Worm (Caenorhabditis elegans) whole organism, L1 larva: ENCODE measurements around the gene eri-1.

Experiments
- C04F5.9 ChIP-seq: sonication (generic microtip); optimal IDR thresholded peaks from 2 replicates; lab custom pipeline; 2016; ENCODE audit warnings: missing genetic modification characterization, missing compliant biosample characterization
- C34B4.2 ChIP-seq: sonication (generic microtip); optimal IDR thresholded peaks from 2 replicates; lab custom pipeline; 2017; ENCODE audit warnings: mild to moderate bottlenecking, missing genetic modification characterization, missing compliant biosample characterization
- Y116A8C.19 ChIP-seq: sonication (generic microtip); optimal IDR thresholded peaks from 2 replicates; lab custom pipeline; 2016; ENCODE audit warnings: missing compliant biosample characterization, missing genetic modification characterization, borderline replicate concordance
- aha-1 ChIP-seq: fragments of 150-350 bp; optimal IDR thresholded peaks from 2 replicates; lab custom pipeline; 2014; ENCODE audit warnings: missing biosample characterization, missing genetic modification characterization
- alr-1 ChIP-seq: fragments of 200-800 bp; sonication (Bioruptor generic); optimal IDR thresholded peaks from 2 replicates; lab custom pipeline; 2018; ENCODE audit warnings: borderline replicate concordance, mild to moderate bottlenecking, missing genetic modification characterization, missing compliant biosample characterization
- aly-2 ChIP-seq: fragments of 150-350 bp; optimal IDR thresholded peaks from 2 replicates; lab custom pipeline; 2014; ENCODE audit warnings: missing biosample characterization, missing genetic modification characterization
- ama-1 ChIP-seq: fragments of 150-350 bp; optimal IDR thresholded peaks from 2 replicates; lab custom pipeline; 2014
- ceh-63 ChIP-seq: fragments of 200-800 bp; sonication (Bioruptor generic); optimal IDR thresholded peaks from 2 replicates; lab custom pipeline; 2018; ENCODE audit warnings: mild to moderate bottlenecking, missing genetic modification characterization, missing compliant biosample characterization
- ceh-8 ChIP-seq: fragments of 200-800 bp; sonication (Bioruptor generic); optimal IDR thresholded peaks from 2 replicates; lab custom pipeline; 2018; ENCODE audit warnings: mild to moderate bottlenecking, missing genetic modification characterization, moderate library complexity, missing compliant biosample characterization
- ces-1 ChIP-seq: fragments of 150-350 bp; optimal IDR thresholded peaks from 2 replicates; lab custom pipeline; 2014; ENCODE audit warnings: missing biosample characterization, missing genetic modification reagents, missing genetic modification characterization
- dpl-1 ChIP-seq, 3 experiments: fragments of 150-350 bp in 2 of 3; sonication (generic microtip) in 1 of 3; optimal IDR thresholded peaks; 2 replicates each; lab custom pipeline; 2014 to 2017; ENCODE audit warnings: missing biosample characterization in 3 of 3, missing genetic modification characterization in 3 of 3, missing genetic modification reagents in 3 of 3
- dsc-1 ChIP-seq: sonication (generic microtip); optimal IDR thresholded peaks from 2 replicates; lab custom pipeline; 2016; ENCODE audit warnings: mild to moderate bottlenecking, missing genetic modification characterization, missing compliant biosample characterization
- efl-1 ChIP-seq, 4 experiments: fragments of 150-350 bp; optimal IDR thresholded peaks in 3 of 4; peaks in 1 of 4; 1 replicate in 1 of 4; 2 replicates in 3 of 4; lab custom pipeline; 2014; ENCODE audit warnings: missing biosample characterization in 2 of 4, missing genetic modification characterization in 2 of 4, missing genetic modification reagents in 2 of 4
- egl-27 ChIP-seq, 2 experiments: fragments of 150-350 bp in 1 of 2; sonication (generic microtip); optimal IDR thresholded peaks; 3 replicates each; lab custom pipeline; 2017 to 2018; ENCODE audit warnings: missing biosample characterization in 2 of 2, missing genetic modification characterization in 2 of 2, missing genetic modification reagents in 2 of 2
- elt-2 ChIP-seq: sonication (generic microtip); optimal IDR thresholded peaks from 2 replicates; lab custom pipeline; 2016; ENCODE audit warnings: missing genetic modification characterization, mild to moderate bottlenecking, inconsistent platforms, missing compliant biosample characterization, missing genetic modification reagents
- elt-3 ChIP-seq, 6 experiments: fragments of 150-350 bp in 1 of 6; sonication (generic microtip); optimal IDR thresholded peaks; 2 replicates each; lab custom pipeline; 2017 to 2018; ENCODE audit warnings: missing biosample characterization in 6 of 6, missing genetic modification characterization in 6 of 6, inconsistent platforms in 1 of 6
- ets-5 ChIP-seq: fragments of 200-800 bp; sonication (Bioruptor generic); IDR thresholded peaks from 2 replicates; pipeline ENCODE4 v1.3.6; 2022; ENCODE audit warnings: missing genetic modification characterization, missing compliant biosample characterization
- fkh-10 ChIP-seq: sonication (generic microtip); optimal IDR thresholded peaks from 2 replicates; lab custom pipeline; 2017; ENCODE audit warnings: missing biosample characterization, missing genetic modification reagents, missing genetic modification characterization
- fos-1 ChIP-seq: fragments of 150-350 bp; optimal IDR thresholded peaks from 2 replicates; lab custom pipeline; 2014; ENCODE audit warnings: missing biosample characterization, missing genetic modification characterization
- grh-1 ChIP-seq: fragments of 200-800 bp; sonication (Bioruptor generic); IDR thresholded peaks from 2 replicates; pipeline ENCODE4 v1.3.6; 2022; ENCODE audit warnings: missing genetic modification reagents, missing genetic modification characterization, missing compliant biosample characterization
- hlh-17 ChIP-seq: fragments of 200-800 bp; sonication (Bioruptor generic); optimal IDR thresholded peaks from 2 replicates; lab custom pipeline; 2018; ENCODE audit warnings: missing genetic modification characterization, mild to moderate bottlenecking, missing compliant biosample characterization, moderate library complexity, borderline replicate concordance
- hlh-4 ChIP-seq: sonication (generic microtip); optimal IDR thresholded peaks from 2 replicates; lab custom pipeline; 2016; ENCODE audit warnings: mild to moderate bottlenecking, missing genetic modification characterization, missing compliant biosample characterization
- lin-13 ChIP-seq: fragments of 150-350 bp; optimal IDR thresholded peaks from 2 replicates; lab custom pipeline; 2014; ENCODE audit warnings: missing biosample characterization, missing genetic modification reagents, missing genetic modification characterization
- lin-14 ChIP-seq: fragments of 200-800 bp; sonication (Bioruptor generic); optimal IDR thresholded peaks from 2 replicates; lab custom pipeline; 2018; ENCODE audit warnings: mild to moderate bottlenecking, missing genetic modification characterization, moderate library complexity, missing compliant biosample characterization
- lin-15B ChIP-seq: fragments of 150-350 bp; sonication (generic microtip); optimal IDR thresholded peaks from 3 replicates; lab custom pipeline; 2014; ENCODE audit warnings: missing biosample characterization, missing genetic modification characterization
- mab-9 ChIP-seq: fragments of 200-800 bp; sonication (Bioruptor generic); IDR thresholded peaks from 2 replicates; pipeline ENCODE4 v1.3.6; 2022; ENCODE audit warnings: missing genetic modification reagents, missing genetic modification characterization, missing compliant biosample characterization
- mdl-1 ChIP-seq, 2 experiments: fragments of 150-350 bp; optimal IDR thresholded peaks; 2 replicates each; lab custom pipeline; 2014 to 2017; ENCODE audit warnings: missing biosample characterization in 2 of 2, missing genetic modification characterization in 2 of 2, inconsistent platforms in 1 of 2
- mef-2 ChIP-seq: fragments of 150-350 bp; optimal IDR thresholded peaks from 2 replicates; lab custom pipeline; 2014; ENCODE audit warnings: missing biosample characterization, missing genetic modification characterization
- nhr-11 ChIP-seq: fragments of 150-350 bp; optimal IDR thresholded peaks from 2 replicates; lab custom pipeline; 2014; ENCODE audit warnings: missing biosample characterization, missing genetic modification characterization
- nhr-12 ChIP-seq: sonication (generic microtip); optimal IDR thresholded peaks from 2 replicates; lab custom pipeline; 2017; ENCODE audit warnings: missing biosample characterization, missing genetic modification characterization
- nhr-19 ChIP-seq: fragments of 200-800 bp; sonication (Bioruptor generic); conservative IDR thresholded peaks from 2 replicates; pipeline ENCODE4 v1.3.6; 2022; ENCODE audit warnings: missing genetic modification characterization, missing compliant biosample characterization
- nhr-20 ChIP-seq: sonication (generic microtip); optimal IDR thresholded peaks from 2 replicates; lab custom pipeline; 2016; ENCODE audit warnings: mild to moderate bottlenecking, missing genetic modification characterization, missing compliant biosample characterization
- nhr-237 ChIP-seq: fragments of 150-350 bp; optimal IDR thresholded peaks from 2 replicates; lab custom pipeline; 2014; ENCODE audit warnings: missing biosample characterization, missing genetic modification characterization
- nhr-28 ChIP-seq: fragments of 150-350 bp; optimal IDR thresholded peaks from 2 replicates; lab custom pipeline; 2014; ENCODE audit warnings: missing biosample characterization, missing genetic modification characterization
- nhr-47 ChIP-seq: sonication (generic microtip); optimal IDR thresholded peaks from 2 replicates; lab custom pipeline; 2016; ENCODE audit warnings: mild to moderate bottlenecking, missing genetic modification characterization, moderate library complexity, missing compliant biosample characterization
- nhr-77 ChIP-seq: fragments of 150-350 bp; optimal IDR thresholded peaks from 2 replicates; lab custom pipeline; 2014; ENCODE audit warnings: missing biosample characterization, missing genetic modification characterization
- nhr-85 ChIP-seq: sonication (generic microtip); peaks from one replicate; lab custom pipeline; 2016; ENCODE audit warnings: missing genetic modification characterization, inconsistent platforms, missing compliant biosample characterization
- nhr-90 ChIP-seq: sonication (generic microtip); optimal IDR thresholded peaks from 2 replicates; lab custom pipeline; 2016; ENCODE audit warnings: mild to moderate bottlenecking, missing genetic modification characterization, missing compliant biosample characterization; ENCODE audit not compliant: poor library complexity
- pax-3 ChIP-seq: fragments of 200-800 bp; sonication (Bioruptor generic); optimal IDR thresholded peaks from 2 replicates; lab custom pipeline; 2018; ENCODE audit warnings: mild to moderate bottlenecking, missing genetic modification characterization, moderate library complexity, missing compliant biosample characterization
- pqm-1 ChIP-seq: sonication (generic microtip); optimal IDR thresholded peaks from 3 replicates; lab custom pipeline; 2017; ENCODE audit warnings: missing biosample characterization, missing genetic modification characterization
- snpc-4 ChIP-seq: fragments of 150-350 bp; optimal IDR thresholded peaks from 2 replicates; lab custom pipeline; 2014; ENCODE audit warnings: missing biosample characterization, missing genetic modification characterization
- snu-23 ChIP-seq: sonication (generic microtip); optimal IDR thresholded peaks from 2 replicates; lab custom pipeline; 2016; ENCODE audit warnings: missing genetic modification characterization, missing compliant biosample characterization
- sptf-1 ChIP-seq: fragments of 150-350 bp; optimal IDR thresholded peaks from 2 replicates; lab custom pipeline; 2014; ENCODE audit warnings: missing biosample characterization, missing genetic modification characterization
- sup-37 ChIP-seq: fragments of 200-800 bp; sonication (Bioruptor generic); optimal IDR thresholded peaks from 2 replicates; lab custom pipeline; 2018; ENCODE audit warnings: mild to moderate bottlenecking, missing genetic modification characterization, missing compliant biosample characterization
- swsn-7 ChIP-seq: sonication (generic microtip); optimal IDR thresholded peaks from 2 replicates; lab custom pipeline; 2016; ENCODE audit warnings: missing genetic modification characterization, missing compliant biosample characterization
- tlp-1 ChIP-seq: fragments of 150-350 bp; optimal IDR thresholded peaks from 2 replicates; lab custom pipeline; 2014; ENCODE audit warnings: missing biosample characterization, missing genetic modification characterization
- unc-130 ChIP-seq: fragments of 150-350 bp; optimal IDR thresholded peaks from 2 replicates; lab custom pipeline; 2017; ENCODE audit warnings: missing biosample characterization, missing genetic modification characterization, inconsistent platforms
- unc-30 ChIP-seq: sonication (generic microtip); optimal IDR thresholded peaks from 2 replicates; lab custom pipeline; 2017; ENCODE audit warnings: missing biosample characterization, missing genetic modification characterization
- unc-62 ChIP-seq: fragments of 150-350 bp; optimal IDR thresholded peaks from 2 replicates; lab custom pipeline; 2014; ENCODE audit warnings: missing biosample characterization, missing genetic modification reagents, missing genetic modification characterization
- vab-15 ChIP-seq: sonication (generic microtip); optimal IDR thresholded peaks from 2 replicates; lab custom pipeline; 2017; ENCODE audit warnings: missing genotype, mild to moderate bottlenecking, missing genetic modification characterization, missing compliant biosample characterization
- zag-1 ChIP-seq: fragments of 150-350 bp; optimal IDR thresholded peaks from 2 replicates; lab custom pipeline; 2014; ENCODE audit warnings: missing biosample characterization, missing genetic modification characterization
- zip-4 ChIP-seq: fragments of 200-800 bp; sonication (Bioruptor generic); optimal IDR thresholded peaks from 2 replicates; lab custom pipeline; 2018; ENCODE audit warnings: mild to moderate bottlenecking, missing genetic modification characterization, moderate library complexity, missing compliant biosample characterization

eri-1 gene

DNA sequence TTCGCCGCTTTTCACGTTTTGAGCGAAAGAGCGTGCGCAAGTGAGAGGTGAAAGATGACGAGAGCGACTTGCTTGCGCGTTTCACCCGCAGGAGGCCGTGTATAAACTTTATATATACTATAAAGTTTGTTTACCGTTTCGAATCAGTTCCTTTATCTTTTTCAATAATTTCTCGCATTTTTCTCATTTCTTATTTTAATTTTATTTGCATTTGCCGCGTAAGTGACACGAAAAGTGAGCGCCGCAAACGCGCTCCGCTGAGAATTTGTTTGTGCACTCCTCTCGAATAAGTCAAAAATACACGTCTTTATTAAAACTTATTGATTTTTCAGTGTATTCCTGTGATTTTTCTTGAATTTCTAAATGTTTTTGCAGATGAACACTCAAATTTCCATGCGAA lies 23.9 kb upstream of the eri-1 start, which contains the start of gene mrpl-55:
mrpl-55 (plus strand) TSS at position 364 of the 400 bp plus-strand sequence.
- TF ChIP-seq aly-2 (peak; percentile 77), aha-1 (tag; lab: Kevin White, UChicago) (no peak), fkh-10 (GFP tag; lab: Kevin White, UChicago) (peak; percentile 47), vab-15 (tag; lab: Kevin White, UChicago) (peak; percentile 64), grh-1 (GFP tag; lab: Robert Waterston, UW) (peak; percentile 76), egl-27 (tag; optimal IDR thresholded peaks at IDR 0.05; lab: Kevin White, UChicago) (peak; percentile 37), sptf-1 (tag; lab: Kevin White, UChicago) (no peak), ceh-8 (peak; percentile 69), nhr-237 (tag; lab: Kevin White, UChicago) (peak; percentile 80), elt-3 (tag; optimal IDR thresholded peaks at IDR 0.05; lab: Kevin White, UChicago) (peak in 4 of 6 experiments; percentile 19 to 98 (median 64)), nhr-19 (GFP tag; lab: Robert Waterston, UW) (peak; percentile 89), alr-1 (tag; lab: Kevin White, UChicago) (no peak), unc-30 (tag; lab: Kevin White, UChicago) (peak; percentile 43), mef-2 (peak; percentile 69), Y116A8C.19 (tag; lab: Kevin White, UChicago) (no peak), zag-1 (no peak), dsc-1 (tag; lab: Kevin White, UChicago) (peak; percentile 85), nhr-90 (tag; lab: Kevin White, UChicago) (peak; percentile 91), ces-1 (GFP tag; lab: Kevin White, UChicago) (no peak), sup-37 (GFP tag; lab: Kevin White, UChicago) (peak; percentile 17), nhr-85 (tag; lab: Kevin White, UChicago) (peak; percentile 94), nhr-77 (tag; lab: Kevin White, UChicago) (peak; percentile 90), nhr-12 (tag; lab: Kevin White, UChicago) (no peak), lin-14 (peak; percentile 93), snpc-4 (tag; lab: Kevin White, UChicago) (peak; percentile 79), efl-1 (optimal IDR thresholded peaks at IDR 0.05; lab: Kevin White, UChicago) (peak; percentile 88 to 98), efl-1 (GFP tag; optimal IDR thresholded peaks at IDR 0.05 in 1 of 2; lab: Kevin White, UChicago) (peak; percentile 96 to 99), C04F5.9 (tag; lab: Kevin White, UChicago) (peak; percentile 82), nhr-47 (tag; lab: Kevin White, UChicago) (peak; percentile 95), ama-1 (lab: Kevin White, UChicago) (no peak), pqm-1 (tag; lab: Kevin White, UChicago) (no peak), nhr-20 (tag; lab: Kevin White, UChicago) (peak; percentile 91), swsn-7 (peak; percentile 89), pax-3 (tag; lab: Kevin White, UChicago) (peak; percentile 88), nhr-28 (tag; lab: Kevin White, UChicago) (no peak), mab-9 (GFP tag; lab: Robert Waterston, UW) (peak; percentile 75), ceh-63 (no peak), snu-23 (GFP tag; lab: Kevin White, UChicago) (peak; percentile 95), dpl-1 (GFP tag; optimal IDR thresholded peaks at IDR 0.05; lab: Kevin White, UChicago) (peak; percentile 94 to 97 (median 96)), unc-62 (peak; percentile 9), unc-130 (tag; lab: Kevin White, UChicago) (peak; percentile 97), C34B4.2 (tag; lab: Kevin White, UChicago) (no peak), elt-2 (tag; lab: Kevin White, UChicago) (peak; percentile 55), zip-4 (peak; percentile 66), mdl-1 (tag; optimal IDR thresholded peaks at IDR 0.05; lab: Kevin White, UChicago) (peak in 1 of 2 experiments; percentile 78), ets-5 (no peak), lin-15B (peak; percentile 92), fos-1 (tag; lab: Kevin White, UChicago) (peak; percentile 71), nhr-11 (tag; lab: Kevin White, UChicago) (peak; percentile 56), lin-13 (GFP tag; lab: Kevin White, UChicago) (peak; percentile 88), tlp-1 (tag; lab: Kevin White, UChicago) (no peak), hlh-4 (tag; lab: Kevin White, UChicago) (no peak), hlh-17 (GFP tag; lab: Kevin White, UChicago) (no peak)
